Fruit fly (Drosophila melanogaster) whole organism, embryonic: ENCODE data around the gene ca.

Experiments used
- Atf6 ChIP-seq: fragments of 200-800 bp; sonication (Bioruptor generic); IDR thresholded peaks from 2 replicates; pipeline ENCODE4 v1.3.6; 2022; ENCODE audit warnings: missing biosample characterization, missing genetic modification characterization
- Bteb2 ChIP-seq: fragments of 200-800 bp; sonication (Bioruptor generic); optimal IDR thresholded peaks from 2 replicates; lab custom pipeline; 2016; ENCODE audit warnings: missing biosample characterization, missing genetic modification characterization
- CG10979 ChIP-seq: fragments of 200-800 bp; sonication (Bioruptor generic); optimal IDR thresholded peaks from 2 replicates; lab custom pipeline; 2018; ENCODE audit warnings: missing biosample characterization, mild to moderate bottlenecking, missing genetic modification characterization, moderate library complexity
- CG11695 ChIP-seq: fragments of 200-800 bp; sonication (Bioruptor generic); IDR thresholded peaks from 3 replicates; pipeline ENCODE4 v1.3.6; 2022; ENCODE audit warnings: missing biosample characterization, missing genetic modification characterization
- CG12236 ChIP-seq: fragments of 200-800 bp; sonication (Bioruptor generic); optimal IDR thresholded peaks from 2 replicates; lab custom pipeline; 2016; ENCODE audit warnings: missing biosample characterization, missing genetic modification characterization
- CG1233 ChIP-seq: fragments of 200-800 bp; sonication (Bioruptor generic); optimal IDR thresholded peaks from 4 replicates; lab custom pipeline; 2018; ENCODE audit warnings: missing biosample characterization, mild to moderate bottlenecking, missing genetic modification characterization
- CG12744 ChIP-seq: fragments of 200-800 bp; sonication (Bioruptor generic); optimal IDR thresholded peaks from 2 replicates; lab custom pipeline; 2016; ENCODE audit warnings: missing biosample characterization, missing genetic modification characterization
- CG1603 ChIP-seq: fragments of 200-800 bp; sonication (Bioruptor generic); optimal IDR thresholded peaks from 2 replicates; lab custom pipeline; 2019; ENCODE audit warnings: missing biosample characterization, mild to moderate bottlenecking, missing genetic modification characterization, moderate library complexity
- CG16779 ChIP-seq: fragments of 200-800 bp; sonication (Bioruptor generic); IDR thresholded peaks from 2 replicates; pipeline ENCODE4 v1.3.6; 2022; ENCODE audit warnings: missing biosample characterization, missing genetic modification characterization
- CG16863 ChIP-seq: fragments of 200-800 bp; sonication (Bioruptor generic); optimal IDR thresholded peaks from 3 replicates; lab custom pipeline; 2016; ENCODE audit warnings: missing biosample characterization, missing genetic modification characterization
- CG17912 ChIP-seq: fragments of 200-800 bp; sonication (Bioruptor generic); optimal IDR thresholded peaks from 2 replicates; lab custom pipeline; 2018; ENCODE audit warnings: missing biosample characterization, mild to moderate bottlenecking, missing genetic modification characterization
- CG30431 ChIP-seq: fragments of 200-800 bp; sonication (Bioruptor generic); optimal IDR thresholded peaks from 2 replicates; lab custom pipeline; 2017; ENCODE audit warnings: missing biosample characterization, missing genetic modification characterization
- CG31441 ChIP-seq: fragments of 200-800 bp; sonication (Bioruptor generic); IDR thresholded peaks from 2 replicates; pipeline ENCODE4 v1.3.6; 2022; ENCODE audit warnings: missing biosample characterization, missing genetic modification characterization
- CG32532 ChIP-seq: fragments of 200-800 bp; sonication (Bioruptor generic); IDR thresholded peaks from 2 replicates; pipeline ENCODE4 v1.3.6; 2022; ENCODE audit warnings: missing biosample characterization, missing genetic modification characterization
- CG32772 ChIP-seq: fragments of 200-800 bp; sonication (Bioruptor generic); IDR thresholded peaks from 2 replicates; pipeline ENCODE4 v1.3.6; 2022; ENCODE audit warnings: missing biosample characterization, missing genetic modification characterization
- CG3281 ChIP-seq: fragments of 200-800 bp; sonication (Bioruptor generic); optimal IDR thresholded peaks from 3 replicates; lab custom pipeline; 2017; ENCODE audit warnings: missing biosample characterization, mild to moderate bottlenecking, missing genetic modification characterization
- CG4730 ChIP-seq: fragments of 200-800 bp; sonication (Bioruptor generic); IDR thresholded peaks from 2 replicates; pipeline ENCODE4 v1.3.6; 2022; ENCODE audit warnings: missing biosample characterization, missing genetic modification characterization
- CG4854 ChIP-seq: fragments of 200-800 bp; sonication (Bioruptor generic); optimal IDR thresholded peaks from 2 replicates; lab custom pipeline; 2016; ENCODE audit warnings: missing biosample characterization, missing genetic modification characterization, inconsistent platforms
- CG6272 ChIP-seq: fragments of 200-800 bp; sonication (Bioruptor generic); IDR thresholded peaks from 2 replicates; pipeline ENCODE4 v1.3.6; 2022; ENCODE audit warnings: missing biosample characterization, missing genetic modification characterization
- CG7271 ChIP-seq: fragments of 200-800 bp; sonication (Bioruptor generic); optimal IDR thresholded peaks from 2 replicates; lab custom pipeline; 2018; ENCODE audit warnings: missing biosample characterization, mild to moderate bottlenecking, missing genetic modification characterization, moderate library complexity
- CG7556 ChIP-seq: fragments of 200-800 bp; sonication (Bioruptor generic); optimal IDR thresholded peaks from 2 replicates; lab custom pipeline; 2017; ENCODE audit warnings: missing biosample characterization, mild to moderate bottlenecking, missing genetic modification characterization
- CG7839 ChIP-seq: fragments of 200-800 bp; sonication (Bioruptor generic); optimal IDR thresholded peaks from 3 replicates; lab custom pipeline; 2018; ENCODE audit warnings: missing biosample characterization, mild to moderate bottlenecking, missing genetic modification characterization, moderate library complexity
- CG7963 ChIP-seq: fragments of 200-800 bp; sonication (Bioruptor generic); IDR thresholded peaks from 3 replicates; pipeline ENCODE4 v1.3.6; 2022; ENCODE audit warnings: missing biosample characterization, missing genetic modification characterization; ENCODE audit not compliant: partially characterized antibody
- CG8388 ChIP-seq: fragments of 200-800 bp; sonication (Bioruptor generic); optimal IDR thresholded peaks from 2 replicates; lab custom pipeline; 2019; ENCODE audit warnings: missing biosample characterization, mild to moderate bottlenecking, missing genetic modification characterization, moderate library complexity
- CG9609 ChIP-seq: fragments of 200-800 bp; sonication (Bioruptor generic); optimal IDR thresholded peaks from 3 replicates; lab custom pipeline; 2016; ENCODE audit warnings: missing biosample characterization, missing genetic modification characterization
- CG9797 ChIP-seq: fragments of 200-800 bp; sonication (Bioruptor generic); optimal IDR thresholded peaks from 3 replicates; lab custom pipeline; 2018; ENCODE audit warnings: missing biosample characterization, mild to moderate bottlenecking, missing genetic modification characterization
- Doc3 ChIP-seq: fragments of 200-800 bp; sonication (Bioruptor generic); IDR thresholded peaks from 3 replicates; pipeline ENCODE4 v1.3.6; 2022; ENCODE audit warnings: missing biosample characterization, missing genetic modification characterization; ENCODE audit not compliant: partially characterized antibody
- Ets65A ChIP-seq: fragments of 200-800 bp; sonication (Bioruptor generic); peaks from one replicate; lab custom pipeline; 2016; ENCODE audit warnings: missing biosample characterization, missing genetic modification characterization
- Ets97D ChIP-seq: fragments of 200-800 bp; sonication (Bioruptor generic); optimal IDR thresholded peaks from 3 replicates; lab custom pipeline; 2016; ENCODE audit warnings: missing biosample characterization, missing genetic modification characterization
- GATAe ChIP-seq: fragments of 200-800 bp; sonication (Bioruptor generic); conservative IDR thresholded peaks from 2 replicates; pipeline ENCODE4 v1.3.6; 2022; ENCODE audit warnings: missing biosample characterization, missing genetic modification characterization
- HmgD ChIP-seq: fragments of 200-800 bp; sonication (Bioruptor generic); optimal IDR thresholded peaks from 3 replicates; lab custom pipeline; 2016; ENCODE audit warnings: missing biosample characterization, missing genetic modification characterization
- MBD-R2 ChIP-seq: fragments of 200-800 bp; sonication (Bioruptor generic); IDR thresholded peaks from 2 replicates; pipeline ENCODE4 v1.3.6; 2022; ENCODE audit warnings: missing biosample characterization, missing genetic modification characterization
- Meics ChIP-seq: fragments of 200-800 bp; sonication (Bioruptor generic); optimal IDR thresholded peaks from 2 replicates; lab custom pipeline; 2017; ENCODE audit warnings: missing biosample characterization, mild to moderate bottlenecking, missing genetic modification characterization
- NfI ChIP-seq: fragments of 200-800 bp; sonication (Bioruptor generic); optimal IDR thresholded peaks from 3 replicates; lab custom pipeline; 2018; ENCODE audit warnings: missing biosample characterization, mild to moderate bottlenecking, missing genetic modification characterization, moderate library complexity
- amos ChIP-seq: fragments of 200-800 bp; sonication (Bioruptor generic); IDR thresholded peaks from 2 replicates; pipeline ENCODE4 v1.3.6; 2022; ENCODE audit warnings: missing biosample characterization, missing genetic modification characterization; ENCODE audit not compliant: partially characterized antibody
- ap ChIP-seq: fragments of 200-800 bp; sonication (Bioruptor generic); IDR thresholded peaks from 2 replicates; pipeline ENCODE4 v1.3.6; 2022; ENCODE audit warnings: missing biosample characterization, missing genetic modification characterization
- ato ChIP-seq: fragments of 200-800 bp; sonication (Bioruptor generic); IDR thresholded peaks from 2 replicates; pipeline ENCODE4 v1.3.6; 2022; ENCODE audit warnings: missing biosample characterization, missing genetic modification characterization; ENCODE audit not compliant: partially characterized antibody
- chn ChIP-seq: fragments of 200-800 bp; sonication (Bioruptor generic); optimal IDR thresholded peaks from 2 replicates; lab custom pipeline; 2016; ENCODE audit warnings: missing biosample characterization, missing genetic modification characterization
- fd102C ChIP-seq: fragments of 200-800 bp; sonication (Bioruptor generic); optimal IDR thresholded peaks from 2 replicates; lab custom pipeline; 2018; ENCODE audit warnings: missing biosample characterization, mild to moderate bottlenecking, missing genetic modification characterization, moderate library complexity
- grau ChIP-seq: fragments of 200-800 bp; optimal IDR thresholded peaks from 3 replicates; lab custom pipeline; 2019; ENCODE audit warnings: missing biosample characterization, mild to moderate bottlenecking, missing genetic modification characterization, moderate library complexity
- ind ChIP-seq: fragments of 200-800 bp; sonication (Bioruptor generic); optimal IDR thresholded peaks from 3 replicates; lab custom pipeline; 2016; ENCODE audit warnings: missing biosample characterization, missing genetic modification characterization
- kay ChIP-seq: fragments of 200-800 bp; sonication (Bioruptor generic); optimal IDR thresholded peaks from 2 replicates; lab custom pipeline; 2016; ENCODE audit warnings: missing biosample characterization, missing genetic modification characterization
- luna ChIP-seq: fragments of 200-800 bp; sonication (Bioruptor generic); optimal IDR thresholded peaks from 2 replicates; lab custom pipeline; 2016; ENCODE audit warnings: missing biosample characterization, missing genetic modification characterization
- nau ChIP-seq: fragments of 200-800 bp; sonication (Bioruptor generic); optimal IDR thresholded peaks from 3 replicates; lab custom pipeline; 2017; ENCODE audit warnings: missing biosample characterization, mild to moderate bottlenecking, missing genetic modification characterization, missing genetic modification reagents
- pb ChIP-seq: fragments of 200-800 bp; sonication (Bioruptor generic); optimal IDR thresholded peaks from 3 replicates; lab custom pipeline; 2016; ENCODE audit warnings: missing biosample characterization, missing genetic modification characterization
- run ChIP-seq: fragments of 200-800 bp; sonication (Bioruptor generic); optimal IDR thresholded peaks from 3 replicates; lab custom pipeline; 2018; ENCODE audit warnings: missing biosample characterization, mild to moderate bottlenecking, missing genetic modification characterization
- slbo ChIP-seq: fragments of 200-800 bp; sonication (Bioruptor generic); IDR thresholded peaks from 2 replicates; pipeline ENCODE4 v1.3.6; 2022; ENCODE audit warnings: missing biosample characterization, missing genetic modification characterization
- slou ChIP-seq: fragments of 200-800 bp; sonication (Bioruptor generic); optimal IDR thresholded peaks from 3 replicates; lab custom pipeline; 2016; ENCODE audit warnings: missing biosample characterization, missing genetic modification characterization
- slp2 ChIP-seq: fragments of 200-800 bp; sonication (Bioruptor generic); optimal IDR thresholded peaks from 2 replicates; lab custom pipeline; 2016; ENCODE audit warnings: missing biosample characterization, missing genetic modification characterization
- toy ChIP-seq: fragments of 200-800 bp; sonication (Bioruptor generic); IDR thresholded peaks from 2 replicates; pipeline ENCODE4 v1.3.6; 2022; ENCODE audit warnings: missing biosample characterization, missing genetic modification characterization
- zen2 ChIP-seq: fragments of 200-800 bp; sonication (Bioruptor generic); IDR thresholded peaks from 3 replicates; pipeline ENCODE4 v1.3.6; 2022; ENCODE audit warnings: missing biosample characterization, missing genetic modification characterization; ENCODE audit not compliant: partially characterized antibody

ca gene

DNA sequence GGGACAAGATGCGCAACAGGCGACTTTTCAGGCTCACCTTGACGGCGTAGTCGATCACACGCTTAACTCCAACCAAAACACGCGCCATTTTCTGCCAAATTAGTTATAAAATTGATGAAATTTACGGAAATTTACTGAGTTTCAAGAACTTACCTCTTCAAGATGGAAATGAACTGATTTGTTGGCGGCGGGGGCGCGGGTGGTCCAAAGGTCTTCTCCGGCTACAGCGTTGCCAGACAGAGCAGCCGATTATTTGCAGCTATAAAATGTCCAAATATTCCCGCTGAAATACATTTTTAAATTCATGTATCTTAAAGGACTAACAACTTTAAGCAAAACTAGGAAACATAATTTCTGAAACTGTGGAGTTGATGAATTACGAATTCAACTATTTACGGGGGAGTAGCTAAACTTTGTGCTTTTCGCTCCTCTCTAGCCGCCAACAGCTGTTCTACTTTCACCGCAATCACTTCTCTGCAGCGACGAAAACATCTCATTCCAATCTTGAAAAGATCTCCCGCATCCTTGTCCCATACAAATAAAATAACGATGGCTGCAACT is 3.8 kb upstream of the ca start, which contains the start of the genes Etfb and CG7789 (continued):
- TF ChIP-seq Atf6 (GFP tag; lab: Robert Waterston, UW) (peak; percentile 52; the same call in 1 of the 2 replicates), CG1233 (GFP tag; lab: Kevin White, UChicago) (peak; percentile 47), GATAe (GFP tag; lab: Robert Waterston, UW) (peak; percentile 59; the same call in 1 of the 2 replicates), slbo (GFP tag; lab: Robert Waterston, UW) (peak; percentile 90), CG12744 (GFP tag; lab: Kevin White, UChicago) (peak; percentile 55), CG7271 (tag; lab: Kevin White, UChicago) (no peak), CG10979 (tag; lab: Kevin White, UChicago) (peak; percentile 34), Ets97D (peak; percentile 76), CG7839 (tag; lab: Kevin White, UChicago) (no peak), fd102C (no peak), HmgD (GFP tag; lab: Kevin White, UChicago) (peak; percentile 69), run (tag; lab: Kevin White, UChicago) (no peak), CG8388 (GFP tag; lab: Kevin White, UChicago) (peak; percentile 52), slp2 (no peak), ind (GFP tag; lab: Kevin White, UChicago) (peak; percentile 69), slou (GFP tag; lab: Kevin White, UChicago) (no peak), CG9797 (GFP tag; lab: Kevin White, UChicago) (peak; percentile 36), CG12236 (GFP tag; lab: Kevin White, UChicago) (peak; percentile 34), CG16779 (peak; percentile 56; the same call in 1 of the 2 replicates), Bteb2 (GFP tag; lab: Kevin White, UChicago) (peak; percentile 59), CG30431 (GFP tag; lab: Kevin White, UChicago) (peak; percentile 39), CG7556 (GFP tag; lab: Kevin White, UChicago) (no peak), CG4854 (GFP tag; lab: Kevin White, UChicago) (peak; percentile 24), CG4730 (GFP tag; lab: Robert Waterston, UW) (peak; percentile 66), CG9609 (GFP tag; lab: Kevin White, UChicago) (peak; percentile 83), Meics (GFP tag; lab: Kevin White, UChicago) (no peak), nau (GFP tag; lab: Kevin White, UChicago) (no peak), ap (peak; percentile 57), MBD-R2 (GFP tag; lab: Robert Waterston, UW) (peak; percentile 96), pb (GFP tag; lab: Kevin White, UChicago) (peak; percentile 79), ato (GFP tag; lab: Robert Waterston, UW) (no peak), CG7963 (GFP tag; lab: Robert Waterston, UW) (no peak), luna (GFP tag; lab: Kevin White, UChicago) (peak; percentile 47), CG1603 (tag; lab: Kevin White, UChicago) (peak; percentile 87), toy (GFP tag; lab: Robert Waterston, UW) (no peak; the same call in 1 of the 2 replicates), Doc3 (GFP tag; lab: Robert Waterston, UW) (peak; percentile 83), CG31441 (GFP tag; lab: Robert Waterston, UW) (no peak), CG3281 (no peak), CG32772 (GFP tag; lab: Robert Waterston, UW) (peak; percentile 77), amos (GFP tag; lab: Robert Waterston, UW) (peak; percentile 80), CG17912 (GFP tag; lab: Kevin White, UChicago) (peak; percentile 46), CG6272 (GFP tag; lab: Robert Waterston, UW) (peak; percentile 78), NfI (GFP tag; lab: Kevin White, UChicago) (peak; percentile 86), kay (no peak), zen2 (GFP tag; lab: Robert Waterston, UW) (peak; percentile 35; the same call in 1 of the 3 replicates), grau (peak; percentile 76), CG32532 (GFP tag; lab: Robert Waterston, UW) (peak; percentile 90), Ets65A (GFP tag; lab: Kevin White, UChicago) (peak; percentile 95), CG16863 (peak; percentile 64), chn (GFP tag; lab: Kevin White, UChicago) (peak; percentile 51), CG11695 (GFP tag; lab: Robert Waterston, UW) (peak; percentile 80)
